Fruit fly (Drosophila melanogaster): ENCODE results near the gene Gbeta5.

DNA sequence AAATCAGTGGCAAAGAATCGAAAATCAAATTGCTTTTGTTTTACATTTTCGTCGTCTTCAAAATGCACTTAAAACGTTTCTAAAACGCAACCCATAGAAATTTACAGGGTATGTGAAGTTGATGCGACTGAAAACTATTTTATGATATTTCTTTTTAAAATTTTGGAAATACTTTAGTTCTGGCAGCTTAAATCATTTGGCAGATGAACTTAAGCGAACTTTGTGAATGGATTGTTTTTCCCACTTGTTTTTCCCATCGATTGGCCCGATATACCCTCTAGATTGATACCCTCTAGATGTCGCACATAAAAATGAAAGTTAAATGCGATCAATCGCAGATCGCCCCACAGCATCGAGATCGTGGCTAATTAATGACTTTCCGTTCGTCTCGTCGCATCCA is 25.9 kb downstream of the Gbeta5 start:
- TF ChIP-seq CG7101 (tag; optimal IDR thresholded peaks at IDR 0.05) (no peak), cnc (optimal IDR thresholded peaks at IDR 0.05) (no peak), CG7045 (GFP tag; optimal IDR thresholded peaks at IDR 0.05) (no peak), CG12768 (GFP tag; optimal IDR thresholded peaks at IDR 0.05) (no peak), tj (GFP tag; optimal IDR thresholded peaks at IDR 0.05) (no peak), pad (GFP tag; optimal IDR thresholded peaks at IDR 0.05) (no peak), Crg-1 (GFP tag; optimal IDR thresholded peaks at IDR 0.05) (no peak), kay (GFP tag; ENCODE audit: borderline replicate concordance) (no peak), CG14711 (tag; optimal IDR thresholded peaks at IDR 0.05) (no peak), Clk (GFP tag; optimal IDR thresholded peaks at IDR 0.05) (no peak), CG5204 (GFP tag; optimal IDR thresholded peaks at IDR 0.05) (no peak), bab1 (GFP tag; optimal IDR thresholded peaks at IDR 0.05) (no peak)
